Worm (Caenorhabditis elegans): ENCODE results near the gene acl-7.

ce11 chrII:12828863-12829262, 12.6 kb upstream of the acl-7 start, which contains the start of gene Y46G5A.23:
- TF ChIP-seq K12H6.12 (tag; optimal IDR thresholded peaks at IDR 0.05) (no peak), ztf-26 (tag; optimal IDR thresholded peaks at IDR 0.05) (no peak), let-526 (GFP tag; IDR thresholded peaks at IDR 0.05) (no peak), nhr-90 (tag; optimal IDR thresholded peaks at IDR 0.05) (no peak), chd-7 (tag; optimal IDR thresholded peaks at IDR 0.05) (no peak), aptf-3 (GFP tag; IDR thresholded peaks at IDR 0.05) (no peak), lin-54 (GFP tag; optimal IDR thresholded peaks at IDR 0.05) (no peak)
